Fruit fly (Drosophila melanogaster) S2 (cell line): ENCODE data around the gene Saf6.

ENCODE experiments used
- CG8478 ChIP-seq: fragments of >200 bp; optimal IDR thresholded peaks from 2 replicates; lab custom pipeline; 2018
- CTCF ChIP-seq, 2 experiments: fragments of >200 bp; optimal IDR thresholded peaks; 2 replicates each; lab custom pipeline; 2018

- no peak for TF ChIP-seq CG8478
- TF ChIP-seq CTCF (optimal IDR thresholded peaks at IDR 0.05; lab: Kevin White, UChicago): no peak
These were observed 34.2 kb upstream of the Saf6 start for dm6 chr2L:849787-850512.
